Worm (Caenorhabditis elegans): ENCODE measurements around the gene sre-44.

DNA sequence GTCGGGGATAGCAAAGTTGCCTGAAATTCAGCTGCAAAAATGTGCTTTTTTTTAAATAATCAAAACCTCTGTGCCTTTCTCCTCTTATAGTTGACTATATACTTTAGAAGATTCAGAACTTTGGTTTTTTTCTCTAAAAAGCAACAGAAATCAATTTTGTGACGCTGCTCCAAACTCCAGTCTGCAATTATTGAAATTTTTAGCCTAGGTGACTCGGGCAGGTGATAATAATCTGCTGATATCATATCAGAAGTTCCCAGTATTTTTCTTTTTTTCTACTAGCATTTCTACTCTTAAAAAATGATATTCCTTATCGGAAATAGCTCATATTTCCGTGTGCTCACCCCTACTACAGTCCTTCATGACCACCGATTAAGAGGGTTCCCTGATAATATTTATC is at the start of gene sre-44:
- TF ChIP-seq hlh-26 (GFP tag; conservative IDR thresholded peaks at IDR 0.05), result no peak
- TF ChIP-seq dpff-1 (tag; optimal IDR thresholded peaks at IDR 0.05), result no peak
- TF ChIP-seq Y95B8A.8 (GFP tag; IDR thresholded peaks at IDR 0.05), result no peak
- TF ChIP-seq ztf-6 (GFP tag; IDR thresholded peaks at IDR 0.05), result no peak
- TF ChIP-seq ZK185.1 (tag; optimal IDR thresholded peaks at IDR 0.05; ENCODE audit: poor library complexity, severe bottlenecking), result no peak
- TF ChIP-seq ztf-18 (tag; optimal IDR thresholded peaks at IDR 0.05), result no peak
- TF ChIP-seq die-1 (tag; optimal IDR thresholded peaks at IDR 0.05), result no peak
- no peak for TF ChIP-seq unc-62 (GFP tag; optimal IDR thresholded peaks at IDR 0.05)

Measured in whole organism, young adult.